Fruit fly (Drosophila melanogaster) whole organism, pupa: ENCODE results near the gene atl.

Experiments
- CG12605 ChIP-seq: fragments of 200-800 bp; sonication (Bioruptor generic); IDR thresholded peaks from 2 replicates; pipeline ENCODE4 v1.3.6; 2022; ENCODE audit warnings: missing biosample characterization, missing genetic modification characterization
- CG13204 ChIP-seq: fragments of 200-800 bp; sonication (Bioruptor generic); optimal IDR thresholded peaks from 2 replicates; lab custom pipeline; 2018; ENCODE audit warnings: missing biosample characterization, mild to moderate bottlenecking, missing genetic modification characterization, moderate library complexity
- CG14655 ChIP-seq: fragments of 200-800 bp; sonication (Bioruptor generic); optimal IDR thresholded peaks from 3 replicates; lab custom pipeline; 2017; ENCODE audit warnings: mild to moderate bottlenecking, missing biosample characterization, missing genetic modification reagents, missing genetic modification characterization
- CG17806 ChIP-seq: fragments of 200-800 bp; sonication (Bioruptor generic); optimal IDR thresholded peaks from 2 replicates; lab custom pipeline; 2018; ENCODE audit warnings: missing biosample characterization, mild to moderate bottlenecking, missing genetic modification characterization, moderate library complexity
- CG32121 ChIP-seq: fragments of 200-800 bp; sonication (Bioruptor generic); IDR thresholded peaks from 2 replicates; pipeline ENCODE4 v1.3.6; 2022; ENCODE audit warnings: missing biosample characterization, missing genetic modification characterization
- CG4496 ChIP-seq: fragments of 200-800 bp; sonication (Bioruptor generic); IDR thresholded peaks from 3 replicates; pipeline ENCODE4 v1.3.6; 2022; ENCODE audit warnings: missing biosample characterization, missing genetic modification characterization
- CG8159 ChIP-seq: fragments of 200-800 bp; sonication (Bioruptor generic); optimal IDR thresholded peaks from 3 replicates; lab custom pipeline; 2018; ENCODE audit warnings: missing biosample characterization, mild to moderate bottlenecking, missing genetic modification characterization, moderate library complexity
- CG9948 ChIP-seq: fragments of 200-800 bp; sonication (Bioruptor generic); optimal IDR thresholded peaks from 2 replicates; lab custom pipeline; 2018; ENCODE audit warnings: missing biosample characterization, mild to moderate bottlenecking, missing genetic modification characterization, moderate library complexity
- EcR ChIP-seq: fragments of 200-800 bp; sonication (Bioruptor generic); optimal IDR thresholded peaks from 3 replicates; lab custom pipeline; 2019; ENCODE audit warnings: missing biosample characterization, missing genetic modification characterization, mild to moderate bottlenecking, moderate library complexity, missing genetic modification reagents
- Ets98B ChIP-seq: fragments of 200-800 bp; sonication (Bioruptor generic); IDR thresholded peaks from 2 replicates; pipeline ENCODE4 v1.3.6; 2022; ENCODE audit warnings: missing biosample characterization, missing genetic modification characterization
- Pif1A ChIP-seq: fragments of 200-800 bp; sonication (Bioruptor generic); optimal IDR thresholded peaks from 3 replicates; lab custom pipeline; 2016; ENCODE audit warnings: missing biosample characterization, missing genetic modification characterization
- fd96Ca ChIP-seq: fragments of 200-800 bp; sonication (Bioruptor generic); IDR thresholded peaks from 3 replicates; pipeline ENCODE4 v1.3.6; 2022; ENCODE audit warnings: missing biosample characterization, missing genetic modification characterization
- gl ChIP-seq: fragments of 200-800 bp; sonication (Bioruptor generic); optimal IDR thresholded peaks from 2 replicates; lab custom pipeline; 2018; ENCODE audit warnings: missing biosample characterization, mild to moderate bottlenecking, missing genetic modification characterization
- rn ChIP-seq: fragments of 200-800 bp; sonication (Bioruptor generic); IDR thresholded peaks from 2 replicates; pipeline ENCODE4 v1.3.6; 2022; ENCODE audit warnings: missing biosample characterization, missing genetic modification characterization

- no peak for TF ChIP-seq gl (tag; lab: Kevin White, UChicago)
- TF ChIP-seq CG32121 (GFP tag; lab: Robert Waterston, UW) = no peak
- no peak for TF ChIP-seq CG9948 (tag; lab: Kevin White, UChicago)
- no peak for TF ChIP-seq CG12605 (GFP tag; lab: Robert Waterston, UW)
- TF ChIP-seq CG4496 = no peak
- no peak for TF ChIP-seq CG8159 (tag; lab: Kevin White, UChicago)
- TF ChIP-seq Pif1A = no peak
- no peak for TF ChIP-seq fd96Ca (GFP tag; lab: Robert Waterston, UW)
- TF ChIP-seq CG13204 (GFP tag; lab: Kevin White, UChicago) = no peak
- no peak for TF ChIP-seq CG17806 (tag; lab: Kevin White, UChicago)
- no peak for TF ChIP-seq rn (GFP tag; lab: Robert Waterston, UW)
- TF ChIP-seq Ets98B (GFP tag; lab: Robert Waterston, UW) = no peak
- no peak for TF ChIP-seq CG14655 (GFP tag; lab: Kevin White, UChicago)
- TF ChIP-seq EcR (GFP tag; lab: Kevin White, UChicago) = no peak
Observed at dm6 chr3R:24582669-24582995, 42.8 kb upstream of the atl start, which contains the start of gene REPTOR.
